Fruit fly (Drosophila melanogaster) ovary, adult (tissue): ENCODE data around the gene CG14325.

Source experiments
- CG17801 ChIP-seq: fragments of 200-800 bp; optimal IDR thresholded peaks from 2 replicates; lab custom pipeline; 2019; ENCODE audit warnings: missing biosample characterization, mild to moderate bottlenecking, missing genetic modification characterization, moderate library complexity; ENCODE audit not compliant: partially characterized antibody

Gene CG14325

dm6 chr3R:17626827-17627226 lies at the start of gene CG14325:
CG14325 (plus strand) TSS chr3R:17627127.
- TF ChIP-seq CG17801 (GFP tag; lab: Kevin White, UChicago): no peak

dm6 chr3R:17583658-17584460 lies 43.1 kb upstream of the CG14325 start:
- TF ChIP-seq CG17801 (GFP tag; lab: Kevin White, UChicago): no peak

dm6 chr3R:17588805-17589204 lies 38.1 kb upstream of the CG14325 start:
- TF ChIP-seq CG17801 (GFP tag; lab: Kevin White, UChicago): no peak

- TF ChIP-seq CG17801 (GFP tag; lab: Kevin White, UChicago): no peak
These were observed 35.1 kb upstream of the CG14325 start for dm6 chr3R:17591831-17592230.

dm6 chr3R:17593470-17593869 lies 33.5 kb upstream of the CG14325 start:
- TF ChIP-seq CG17801 (GFP tag; lab: Kevin White, UChicago): no peak

- TF ChIP-seq CG17801 (GFP tag; lab: Kevin White, UChicago): no peak
These were observed 32.8 kb upstream of the CG14325 start, which contains the start of gene Sgs5bis for dm6 chr3R:17594086-17594485. Sgs5bis (plus strand) TSS chr3R:17594386.

dm6 chr3R:17595084-17595483 lies 31.8 kb upstream of the CG14325 start, which contains the start of gene Sgs5:
Sgs5 (plus strand) TSS chr3R:17595362.
- TF ChIP-seq CG17801 (GFP tag; lab: Kevin White, UChicago): no peak

- TF ChIP-seq CG17801 (GFP tag; lab: Kevin White, UChicago): no peak
These were observed 30.7 kb upstream of the CG14325 start, which contains the start of gene CG7606 for dm6 chr3R:17596236-17596635. CG7606 (plus strand) TSS chr3R:17596536.

- TF ChIP-seq CG17801 (GFP tag; lab: Kevin White, UChicago): no peak
These were observed 27.2 kb upstream of the CG14325 start for dm6 chr3R:17599695-17600094.

- TF ChIP-seq CG17801 (GFP tag; lab: Kevin White, UChicago): no peak
These were observed 25.1 kb upstream of the CG14325 start for dm6 chr3R:17601866-17602265.

dm6 chr3R:17602974-17603373 lies 24.0 kb upstream of the CG14325 start:
- no peak for TF ChIP-seq CG17801 (GFP tag; lab: Kevin White, UChicago)

- TF ChIP-seq CG17801 (GFP tag; lab: Kevin White, UChicago): no peak
These were observed 23.2 kb upstream of the CG14325 start for dm6 chr3R:17603717-17604116.

- no peak for TF ChIP-seq CG17801 (GFP tag; lab: Kevin White, UChicago)
These were observed 22.6 kb upstream of the CG14325 start for dm6 chr3R:17604198-17604879.

dm6 chr3R:17604880-17605667 lies 21.9 kb upstream of the CG14325 start:
- TF ChIP-seq CG17801 (GFP tag; lab: Kevin White, UChicago): no peak

dm6 chr3R:17605872-17606271 lies 21.1 kb upstream of the CG14325 start, which contains the start of gene sll:
sll (plus strand) TSS chr3R:17606106.
- no peak for TF ChIP-seq CG17801 (GFP tag; lab: Kevin White, UChicago)
